Fruit fly (Drosophila melanogaster): ENCODE measurements around the gene Calx.

Gene Calx

dm6 chr3R:20989657-20990056 is 11.7 kb downstream of the Calx start (continued):
- TF ChIP-seq pb (GFP tag; optimal IDR thresholded peaks at IDR 0.05) (peak; percentile 59), CG16779 (GFP tag; IDR thresholded peaks at IDR 0.05) (no peak), gce (GFP tag; IDR thresholded peaks at IDR 0.05) (no peak), nerfin-2 (GFP tag; IDR thresholded peaks at IDR 0.05; ENCODE audit: partially characterized antibody) (no peak), dm (GFP tag; optimal IDR thresholded peaks at IDR 0.05) (peak; percentile 3), CG13424 (tag; optimal IDR thresholded peaks at IDR 0.05) (peak; percentile 72), NC2β (GFP tag; optimal IDR thresholded peaks at IDR 0.05) (no peak), CG9437 (GFP tag; optimal IDR thresholded peaks at IDR 0.05) (peak; percentile 84), CG10267 (tag; optimal IDR thresholded peaks at IDR 0.05) (peak; percentile 29), CG30431 (GFP tag; optimal IDR thresholded peaks at IDR 0.05) (no peak), twi (tag; optimal IDR thresholded peaks at IDR 0.05) (no peak), CG8478 (optimal IDR thresholded peaks at IDR 0.05) (no peak), salm (tag; optimal IDR thresholded peaks at IDR 0.05) (no peak), MTF-1 (GFP tag; optimal IDR thresholded peaks at IDR 0.05; ENCODE audit: borderline replicate concordance) (no peak), CG1792 (GFP tag; optimal IDR thresholded peaks at IDR 0.05) (peak; percentile 47), trh (GFP tag; optimal IDR thresholded peaks at IDR 0.05) (peak; percentile 14), her (GFP tag; optimal IDR thresholded peaks at IDR 0.05) (peak; percentile 32), CG13123 (GFP tag; optimal IDR thresholded peaks at IDR 0.05) (no peak), CG1647 (GFP tag; optimal IDR thresholded peaks at IDR 0.05) (peak; percentile 20), CG14667 (GFP tag; IDR thresholded peaks at IDR 0.05) (0 out of 2 replicates have a peak, but pooled peaks have one; percentile 13), Dip3 (GFP tag; optimal IDR thresholded peaks at IDR 0.05) (peak; percentile 3), ATbp (GFP tag; optimal IDR thresholded peaks at IDR 0.05) (peak; percentile 35), CG5245 (GFP tag; optimal IDR thresholded peaks at IDR 0.05) (no peak), tio (GFP tag; optimal IDR thresholded peaks at IDR 0.05) (peak; percentile 45), amos (GFP tag; IDR thresholded peaks at IDR 0.05; ENCODE audit: partially characterized antibody) (no peak), dmrt99B (tag; optimal IDR thresholded peaks at IDR 0.05) (peak; percentile 78), bcd (GFP tag; optimal IDR thresholded peaks at IDR 0.05) (peak; percentile 69), MBD-R2 (GFP tag; IDR thresholded peaks at IDR 0.05) (no peak; the same call in 1 of the 2 replicates), ara (GFP tag; IDR thresholded peaks at IDR 0.05) (no peak), jumu (GFP tag; optimal IDR thresholded peaks at IDR 0.05) (peak; percentile 47), hbn (GFP tag; IDR thresholded peaks at IDR 0.05; ENCODE audit: partially characterized antibody) (no peak), row (GFP tag; IDR thresholded peaks at IDR 0.05) (peak; percentile 73), kay (GFP tag; optimal IDR thresholded peaks at IDR 0.05) (peak; percentile 11), Dp (GFP tag; optimal IDR thresholded peaks at IDR 0.05) (no peak), mam (GFP tag; optimal IDR thresholded peaks at IDR 0.05) (peak; percentile 66), CG15073 (GFP tag; optimal IDR thresholded peaks at IDR 0.05) (no peak), CG7839 (tag; optimal IDR thresholded peaks at IDR 0.05) (peak; percentile 70), CG12769 (tag; optimal IDR thresholded peaks at IDR 0.05) (no peak), schlank (tag; optimal IDR thresholded peaks at IDR 0.05) (peak; percentile 20), CG14441 (GFP tag; IDR thresholded peaks at IDR 0.05) (peak; percentile 51), ro (GFP tag; IDR thresholded peaks at IDR 0.05) (no peak), repo (GFP tag; optimal IDR thresholded peaks at IDR 0.05) (peak; percentile 13), Med (GFP tag) (peak; percentile 94), tin (GFP tag; optimal IDR thresholded peaks at IDR 0.05) (peak; percentile 13), NC2α (GFP tag; optimal IDR thresholded peaks at IDR 0.05) (no peak), HLH4C (GFP tag; IDR thresholded peaks at IDR 0.05; ENCODE audit: partially characterized antibody) (no peak), ftz-f1 (GFP tag; optimal IDR thresholded peaks at IDR 0.05) (no peak), Dll (GFP tag; IDR thresholded peaks at IDR 0.05; ENCODE audit: partially characterized antibody) (no peak), al (GFP tag; IDR thresholded peaks at IDR 0.05) (peak; percentile 44; the same call in 1 of the 2 replicates), prd (optimal IDR thresholded peaks at IDR 0.05) (no peak), prd (GFP tag; IDR thresholded peaks at IDR 0.05) (peak; percentile 62), Xbp1 (GFP tag; optimal IDR thresholded peaks at IDR 0.05) (peak; percentile 53)
